Worm (Caenorhabditis elegans): Measurements from ENCODE around the gene ogt-1.

Gene ogt-1

ce11 chrIII:7096481-7096880, 57.1 kb downstream of the ogt-1 start:
- TF ChIP-seq aha-1 (tag): peak; percentile 96
- no peak for TF ChIP-seq lin-29 (GFP tag; IDR thresholded peaks at IDR 0.05)
